Worm (Caenorhabditis elegans): ENCODE data around the gene C39B5.6.

ce11 chrIII:2197706-2198105, at the start of gene C39B5.6:
- no peak for TF ChIP-seq unc-86 (tag; optimal IDR thresholded peaks at IDR 0.05)
- no peak for TF ChIP-seq egl-13 (tag; optimal IDR thresholded peaks at IDR 0.05)
- no peak for TF ChIP-seq zip-4 (GFP tag; optimal IDR thresholded peaks at IDR 0.05)
